Fruit fly (Drosophila melanogaster): ENCODE measurements around the gene CG1468.
A peak's percentile ranks its signal among the peaks of the same experiment; 100 is the strongest.

The CG1468 gene

dm6 chrX:9871632-9872031, 6.6 kb upstream of the CG1468 start, which contains the start of gene CG45061 (continued):
- TF ChIP-seq CG10366 (GFP tag; IDR thresholded peaks at IDR 0.05) (peak; percentile 93), HLH3B (GFP tag; IDR thresholded peaks at IDR 0.05) (no peak), Kr (GFP tag; optimal IDR thresholded peaks at IDR 0.05) (no peak), cwo (GFP tag; optimal IDR thresholded peaks at IDR 0.05) (peak; percentile 32), Hey (tag; optimal IDR thresholded peaks at IDR 0.05) (peak; percentile 12), pum (GFP tag; optimal IDR thresholded peaks at IDR 0.05) (no peak), CG11723 (GFP tag; optimal IDR thresholded peaks at IDR 0.05) (no peak), CG30403 (GFP tag; optimal IDR thresholded peaks at IDR 0.05) (no peak), CG15011 (GFP tag; optimal IDR thresholded peaks at IDR 0.05) (no peak), Nf-YA (GFP tag; IDR thresholded peaks at IDR 0.05) (0 out of 2 replicates have a peak, but pooled peaks have one; percentile 8), NFAT (GFP tag; IDR thresholded peaks at IDR 0.05) (0 out of 2 replicates have a peak, but pooled peaks have one; percentile 39), CG2120 (GFP tag; optimal IDR thresholded peaks at IDR 0.05) (peak; percentile 35), MTF-1 (GFP tag; optimal IDR thresholded peaks at IDR 0.05; ENCODE audit: borderline replicate concordance) (no peak), prd (optimal IDR thresholded peaks at IDR 0.05) (no peak), prd (GFP tag; IDR thresholded peaks at IDR 0.05) (no peak), CG13624 (GFP tag; optimal IDR thresholded peaks at IDR 0.05) (no peak), CG10959 (GFP tag; IDR thresholded peaks at IDR 0.05) (no peak), CG11456 (GFP tag; IDR thresholded peaks at IDR 0.05) (peak; percentile 32; the same call in 1 of the 3 replicates), Med (GFP tag) (peak; percentile 82)

dm6 chrX:9873917-9874316, 4.3 kb upstream of the CG1468 start, which contains the start of gene CG32695:
Gene CG32695 (minus strand): TSS chrX:9874057.
- TF ChIP-seq HLH4C (GFP tag; IDR thresholded peaks at IDR 0.05; ENCODE audit: partially characterized antibody) (no peak), CG10543 (GFP tag; optimal IDR thresholded peaks at IDR 0.05) (peak; percentile 9), grn (GFP tag; optimal IDR thresholded peaks at IDR 0.05) (peak; percentile 50), ab (GFP tag; optimal IDR thresholded peaks at IDR 0.05) (no peak), CG30431 (GFP tag; optimal IDR thresholded peaks at IDR 0.05) (no peak)

dm6 chrX:9875948-9876853, 2.0 kb upstream of the CG1468 start, which contains the start of gene CG15247:
Gene CG15247 (minus strand): TSS chrX:9876672.
- TF ChIP-seq CG9876 (GFP tag; optimal IDR thresholded peaks at IDR 0.05) (no peak), Ssrp (tag; optimal IDR thresholded peaks at IDR 0.05) (peak; percentile 73), CG6272 (GFP tag; IDR thresholded peaks at IDR 0.05) (peak; percentile 55), az2 (GFP tag; optimal IDR thresholded peaks at IDR 0.05) (peak; percentile 71), CG4328 (GFP tag; optimal IDR thresholded peaks at IDR 0.05) (peak; percentile 54), zen (tag; optimal IDR thresholded peaks at IDR 0.05) (peak; percentile 40), Dbx (GFP tag; IDR thresholded peaks at IDR 0.05) (peak; percentile 53; the same call in 2 of the 3 replicates), corto (GFP tag; optimal IDR thresholded peaks at IDR 0.05) (no peak), Nf-YB (GFP tag; optimal IDR thresholded peaks at IDR 0.05) (peak; percentile 31), CG30403 (GFP tag; optimal IDR thresholded peaks at IDR 0.05) (peak; percentile 69), Dad (GFP tag; optimal IDR thresholded peaks at IDR 0.05) (peak; percentile 51), kay (GFP tag; optimal IDR thresholded peaks at IDR 0.05) (peak; percentile 28), CG18764 (GFP tag; optimal IDR thresholded peaks at IDR 0.05) (peak; percentile 38), Chrac-16 (GFP tag; optimal IDR thresholded peaks at IDR 0.05) (peak; percentile 50), CoRest (tag; optimal IDR thresholded peaks at IDR 0.05) (peak; percentile 84), Hsf (GFP tag; optimal IDR thresholded peaks at IDR 0.05) (peak; percentile 77), knrl (GFP tag; IDR thresholded peaks at IDR 0.05; ENCODE audit: partially characterized antibody) (no peak), sim (GFP tag; IDR thresholded peaks at IDR 0.05) (peak; percentile 58; the same call in 1 of the 2 replicates), CG15514 (GFP tag; optimal IDR thresholded peaks at IDR 0.05) (peak; percentile 3), H15 (GFP tag; IDR thresholded peaks at IDR 0.05) (peak; percentile 81), CG14965 (GFP tag; optimal IDR thresholded peaks at IDR 0.05; ENCODE audit: borderline replicate concordance) (no peak), fd3F (GFP tag; optimal IDR thresholded peaks at IDR 0.05) (peak; percentile 65), CG4404 (GFP tag; IDR thresholded peaks at IDR 0.05) (peak; percentile 64), CTCF (GFP tag; optimal IDR thresholded peaks at IDR 0.05) (no peak), al (GFP tag; IDR thresholded peaks at IDR 0.05) (peak; percentile 84)
